Fruit fly (Drosophila melanogaster) whole organism, embryonic: Measurements from ENCODE around the gene CG7806.

ENCODE experiments used
- B-H2 ChIP-seq: fragments of 200-800 bp; sonication (Bioruptor generic); optimal IDR thresholded peaks from 2 replicates; lab custom pipeline; 2018; ENCODE audit warnings: missing biosample characterization, mild to moderate bottlenecking, missing genetic modification characterization
- Bgb ChIP-seq: fragments of 200-800 bp; sonication (Bioruptor generic); IDR thresholded peaks from 2 replicates; pipeline ENCODE4 v1.3.6; 2022; ENCODE audit warnings: missing biosample characterization, missing genetic modification characterization; ENCODE audit not compliant: partially characterized antibody
- Blimp-1 ChIP-seq: fragments of 200-800 bp; sonication (Bioruptor generic); optimal IDR thresholded peaks from 3 replicates; lab custom pipeline; 2018; ENCODE audit warnings: missing biosample characterization, missing genetic modification characterization, mild to moderate bottlenecking, moderate library complexity, missing genetic modification reagents
- CG10209 ChIP-seq: fragments of 200-800 bp; sonication (Bioruptor generic); optimal IDR thresholded peaks from 3 replicates; lab custom pipeline; 2017; ENCODE audit warnings: missing biosample characterization, mild to moderate bottlenecking, missing genetic modification characterization, missing genetic modification reagents
- CG10267 ChIP-seq: fragments of 200-800 bp; sonication (Bioruptor generic); optimal IDR thresholded peaks from 2 replicates; lab custom pipeline; 2018; ENCODE audit warnings: missing biosample characterization, mild to moderate bottlenecking, missing genetic modification characterization, moderate library complexity
- CG10565 ChIP-seq: fragments of 200-800 bp; sonication (Bioruptor generic); optimal IDR thresholded peaks from 3 replicates; lab custom pipeline; 2016; ENCODE audit warnings: missing biosample characterization, mild to moderate bottlenecking, missing genetic modification characterization
- CG11247 ChIP-seq: fragments of 200-800 bp; sonication (Bioruptor generic); IDR thresholded peaks from 2 replicates; pipeline ENCODE4 v1.3.6; 2022; ENCODE audit warnings: missing biosample characterization, missing genetic modification characterization
- CG13287 ChIP-seq: fragments of 200-800 bp; sonication (Bioruptor generic); IDR thresholded peaks from 2 replicates; pipeline ENCODE4 v1.3.6; 2022; ENCODE audit warnings: missing biosample characterization, missing genetic modification characterization; ENCODE audit not compliant: partially characterized antibody
- CG14667 ChIP-seq: fragments of 200-800 bp; sonication (Bioruptor generic); IDR thresholded peaks from 2 replicates; pipeline ENCODE4 v1.3.6; 2022; ENCODE audit warnings: missing biosample characterization, missing genetic modification characterization
- CG18599 ChIP-seq: fragments of 200-800 bp; sonication (Bioruptor generic); optimal IDR thresholded peaks from 3 replicates; lab custom pipeline; 2017; ENCODE audit warnings: missing biosample characterization, missing genetic modification characterization, mild to moderate bottlenecking, moderate library complexity, missing genetic modification reagents
- CG18764 ChIP-seq: fragments of 200-800 bp; sonication (Bioruptor generic); optimal IDR thresholded peaks from 3 replicates; lab custom pipeline; 2016; ENCODE audit warnings: missing biosample characterization, missing genetic modification characterization
- CG2678 ChIP-seq: fragments of 200-800 bp; sonication (Bioruptor generic); optimal IDR thresholded peaks from 3 replicates; lab custom pipeline; 2019; ENCODE audit warnings: missing biosample characterization, mild to moderate bottlenecking, missing genetic modification characterization, moderate library complexity
- CG31441 ChIP-seq: fragments of 200-800 bp; sonication (Bioruptor generic); IDR thresholded peaks from 2 replicates; pipeline ENCODE4 v1.3.6; 2022; ENCODE audit warnings: missing biosample characterization, missing genetic modification characterization
- CG32532 ChIP-seq: fragments of 200-800 bp; sonication (Bioruptor generic); IDR thresholded peaks from 2 replicates; pipeline ENCODE4 v1.3.6; 2022; ENCODE audit warnings: missing biosample characterization, missing genetic modification characterization
- CG32767 ChIP-seq: fragments of 200-800 bp; sonication (Bioruptor generic); IDR thresholded peaks from 2 replicates; pipeline ENCODE4 v1.3.6; 2022; ENCODE audit warnings: missing biosample characterization, missing genetic modification characterization
- CG4617 ChIP-seq: fragments of 200-800 bp; sonication (Bioruptor generic); optimal IDR thresholded peaks from 3 replicates; lab custom pipeline; 2016; ENCODE audit warnings: missing biosample characterization, missing genetic modification characterization, borderline replicate concordance
- CG6813 ChIP-seq: fragments of 200-800 bp; sonication (Bioruptor generic); optimal IDR thresholded peaks from 2 replicates; lab custom pipeline; 2017; ENCODE audit warnings: missing biosample characterization, missing genetic modification characterization, mild to moderate bottlenecking, moderate library complexity, missing genetic modification reagents
- CG7357 ChIP-seq: fragments of 200-800 bp; sonication (Bioruptor generic); IDR thresholded peaks from 3 replicates; pipeline ENCODE4 v1.3.6; 2022; ENCODE audit warnings: missing biosample characterization, missing genetic modification characterization
- CG8478 ChIP-seq: fragments of >200 bp; optimal IDR thresholded peaks from 2 replicates; lab custom pipeline; 2018
- Camta ChIP-seq: fragments of 200-800 bp; sonication (Bioruptor generic); optimal IDR thresholded peaks from 2 replicates; lab custom pipeline; 2016; ENCODE audit warnings: missing biosample characterization, missing genetic modification characterization
- Deaf1 ChIP-seq: fragments of 200-800 bp; optimal IDR thresholded peaks from 3 replicates; lab custom pipeline; 2019; ENCODE audit warnings: missing biosample characterization, mild to moderate bottlenecking, missing genetic modification characterization, moderate library complexity
- Dfd ChIP-seq, 2 experiments: fragments of >200 bp; optimal IDR thresholded peaks; 2 replicates each; lab custom pipeline; 2017; ENCODE audit warnings: missing biosample characterization in 2 of 2, missing genetic modification characterization in 2 of 2
- Elba2 ChIP-seq: fragments of 200-800 bp; sonication (Bioruptor generic); optimal IDR thresholded peaks from 3 replicates; lab custom pipeline; 2016; ENCODE audit warnings: missing biosample characterization, missing genetic modification characterization
- Ets65A ChIP-seq: fragments of 200-800 bp; sonication (Bioruptor generic); peaks from one replicate; lab custom pipeline; 2016; ENCODE audit warnings: missing biosample characterization, missing genetic modification characterization
- Fer1 ChIP-seq: fragments of 200-800 bp; sonication (Bioruptor generic); optimal IDR thresholded peaks from 2 replicates; lab custom pipeline; 2017; ENCODE audit warnings: missing biosample characterization, mild to moderate bottlenecking, missing genetic modification characterization
- HLH4C ChIP-seq: fragments of 200-800 bp; sonication (Bioruptor generic); IDR thresholded peaks from 3 replicates; pipeline ENCODE4 v1.3.6; 2022; ENCODE audit warnings: missing biosample characterization, missing genetic modification characterization; ENCODE audit not compliant: partially characterized antibody
- HLHmδ ChIP-seq: fragments of 200-800 bp; sonication (Bioruptor generic); optimal IDR thresholded peaks from 2 replicates; lab custom pipeline; 2018; ENCODE audit warnings: missing biosample characterization, mild to moderate bottlenecking, missing genetic modification characterization, moderate library complexity
- Hr39 ChIP-seq: fragments of >200 bp; optimal IDR thresholded peaks from 2 replicates; lab custom pipeline; 2017
- Side ChIP-seq: fragments of 200-800 bp; sonication (Bioruptor generic); optimal IDR thresholded peaks from 2 replicates; lab custom pipeline; 2016; ENCODE audit warnings: missing biosample characterization, missing genetic modification characterization
- Sox102F ChIP-seq: fragments of 200-800 bp; sonication (Bioruptor generic); optimal IDR thresholded peaks from 2 replicates; lab custom pipeline; 2018; ENCODE audit warnings: missing biosample characterization, mild to moderate bottlenecking, missing genetic modification characterization, moderate library complexity
- Tbp ChIP-seq: fragments of >200 bp; optimal IDR thresholded peaks from 2 replicates; lab custom pipeline; 2018; ENCODE audit warnings: missing biosample characterization, missing genetic modification characterization
- amos ChIP-seq: fragments of 200-800 bp; sonication (Bioruptor generic); IDR thresholded peaks from 2 replicates; pipeline ENCODE4 v1.3.6; 2022; ENCODE audit warnings: missing biosample characterization, missing genetic modification characterization; ENCODE audit not compliant: partially characterized antibody
- cato ChIP-seq: fragments of 200-800 bp; sonication (Bioruptor generic); optimal IDR thresholded peaks from 2 replicates; lab custom pipeline; 2016; ENCODE audit warnings: missing biosample characterization, missing genetic modification characterization, borderline replicate concordance
- chn ChIP-seq: fragments of 200-800 bp; sonication (Bioruptor generic); optimal IDR thresholded peaks from 2 replicates; lab custom pipeline; 2016; ENCODE audit warnings: missing biosample characterization, missing genetic modification characterization
- dimm ChIP-seq: fragments of 200-800 bp; sonication (Bioruptor generic); IDR thresholded peaks from 2 replicates; pipeline ENCODE4 v1.3.6; 2022; ENCODE audit warnings: missing biosample characterization, missing genetic modification characterization
- emc ChIP-seq: fragments of 200-800 bp; sonication (Bioruptor generic); optimal IDR thresholded peaks from 2 replicates; lab custom pipeline; 2016; ENCODE audit warnings: missing biosample characterization, missing genetic modification characterization
- exex ChIP-seq: fragments of 200-800 bp; sonication (Bioruptor generic); optimal IDR thresholded peaks from 4 replicates; lab custom pipeline; 2018; ENCODE audit warnings: missing biosample characterization, mild to moderate bottlenecking, missing genetic modification characterization, moderate library complexity
- eyg ChIP-seq: fragments of 200-800 bp; sonication (Bioruptor generic); optimal IDR thresholded peaks from 3 replicates; lab custom pipeline; 2016; ENCODE audit warnings: missing biosample characterization, missing genetic modification characterization
- gt ChIP-seq: fragments of 200-800 bp; sonication (Bioruptor generic); IDR thresholded peaks from 2 replicates; pipeline ENCODE4 v1.3.6; 2022; ENCODE audit warnings: missing biosample characterization, missing genetic modification characterization
- hkb ChIP-seq, 2 experiments: fragments of 200-800 bp in 1 of 2; fragments of >200 bp in 1 of 2; sonication (Bioruptor generic) in 1 of 2; IDR thresholded peaks in 1 of 2; optimal IDR thresholded peaks in 1 of 2; 2 replicates each; pipeline versions ENCODE4 v1.3.6 to Lab custom; 2017 to 2022; ENCODE audit warnings: missing biosample characterization in 1 of 2, missing genetic modification characterization in 1 of 2
- inv ChIP-seq: fragments of 200-800 bp; sonication (Bioruptor generic); IDR thresholded peaks from 2 replicates; pipeline ENCODE4 v1.3.6; 2022; ENCODE audit warnings: missing biosample characterization, missing genetic modification characterization; ENCODE audit not compliant: partially characterized antibody
- lbe ChIP-seq: fragments of 200-800 bp; sonication (Bioruptor generic); optimal IDR thresholded peaks from 2 replicates; lab custom pipeline; 2016; ENCODE audit warnings: missing biosample characterization, mild to moderate bottlenecking, missing genetic modification characterization
- lola ChIP-seq, 3 experiments: fragments of >200 bp in 2 of 3; fragments of 200-800 bp in 1 of 3; sonication (Bioruptor generic) in 1 of 3; optimal IDR thresholded peaks; 2 replicates each; lab custom pipeline; 2017 to 2019; ENCODE audit warnings: missing biosample characterization in 3 of 3, missing genetic modification characterization in 3 of 3, mild to moderate bottlenecking in 1 of 3, moderate library complexity in 1 of 3
- otp ChIP-seq: fragments of 200-800 bp; sonication (Bioruptor generic); IDR thresholded peaks from 3 replicates; pipeline ENCODE4, ENCODE4 v1.3.6; 2022; ENCODE audit warnings: missing biosample characterization, missing genetic modification characterization
- phol ChIP-seq: fragments of 200-800 bp; sonication (Bioruptor generic); optimal IDR thresholded peaks from 3 replicates; lab custom pipeline; 2018; ENCODE audit warnings: missing biosample characterization, mild to moderate bottlenecking, missing genetic modification characterization, moderate library complexity
- pnt ChIP-seq: fragments of 200-800 bp; sonication (Bioruptor generic); optimal IDR thresholded peaks from 3 replicates; lab custom pipeline; 2016; ENCODE audit warnings: missing biosample characterization, missing genetic modification characterization
- schlank ChIP-seq: fragments of 200-800 bp; sonication (Bioruptor generic); optimal IDR thresholded peaks from 2 replicates; lab custom pipeline; 2018; ENCODE audit warnings: missing biosample characterization, mild to moderate bottlenecking, missing genetic modification characterization
- tin ChIP-seq: fragments of 200-800 bp; sonication (Bioruptor generic); optimal IDR thresholded peaks from 3 replicates; lab custom pipeline; 2016; ENCODE audit warnings: missing biosample characterization, missing genetic modification characterization
- wor ChIP-seq: fragments of 200-800 bp; sonication (Bioruptor generic); IDR thresholded peaks from 2 replicates; pipeline ENCODE4 v1.3.6; 2022; ENCODE audit warnings: missing biosample characterization, missing genetic modification characterization
- zen2 ChIP-seq: fragments of 200-800 bp; sonication (Bioruptor generic); IDR thresholded peaks from 3 replicates; pipeline ENCODE4 v1.3.6; 2022; ENCODE audit warnings: missing biosample characterization, missing genetic modification characterization; ENCODE audit not compliant: partially characterized antibody

The CG7806 gene

DNA sequence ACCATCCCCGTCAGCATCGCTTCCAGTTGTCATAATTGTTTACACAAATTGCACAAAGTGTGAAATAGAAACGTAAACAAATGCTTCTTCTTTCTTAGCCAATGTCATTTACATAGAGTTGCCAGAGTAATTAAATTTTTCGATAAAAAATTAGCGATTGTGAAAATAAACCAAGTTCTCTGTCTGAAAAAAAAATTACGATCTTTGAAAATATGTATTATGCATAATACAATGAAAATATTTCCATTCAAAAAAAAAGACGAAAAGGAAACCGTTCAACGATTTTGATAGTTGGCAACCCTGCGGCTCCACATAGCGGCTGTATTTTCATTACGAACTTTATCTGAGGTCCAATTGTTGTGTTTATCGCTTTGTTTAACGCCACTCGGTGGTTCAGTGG, at the start of gene CG7806, which contains the start of gene CG7810 (continued):
- TF ChIP-seq CG11247 (GFP tag; lab: Robert Waterston, UW) (peak; percentile 88), CG14667 (GFP tag; lab: Robert Waterston, UW) (peak; percentile 73), Side (GFP tag; lab: Kevin White, UChicago) (peak; percentile 87), hkb (optimal IDR thresholded peaks at IDR 0.05; lab: Kevin White, UChicago) (no peak), hkb (GFP tag; IDR thresholded peaks at IDR 0.05; lab: Robert Waterston, UW) (peak; percentile 95), chn (GFP tag; lab: Kevin White, UChicago) (peak; percentile 85), CG13287 (peak; percentile 75), Hr39 (no peak), CG6813 (GFP tag; lab: Kevin White, UChicago) (peak; percentile 84), eyg (peak; percentile 63), CG8478 (no peak), pnt (GFP tag; lab: Kevin White, UChicago) (peak; percentile 79), CG10209 (GFP tag; lab: Kevin White, UChicago) (peak; percentile 85), HLHmδ (no peak), amos (GFP tag; lab: Robert Waterston, UW) (no peak), Fer1 (GFP tag; lab: Kevin White, UChicago) (peak; percentile 90), emc (GFP tag; lab: Kevin White, UChicago) (peak; percentile 73), dimm (GFP tag; lab: Robert Waterston, UW) (peak; percentile 76), lola (GFP tag; optimal IDR thresholded peaks at IDR 0.05; lab: Kevin White, UChicago) (peak in 1 of 3 experiments; percentile 85), zen2 (GFP tag; lab: Robert Waterston, UW) (no peak), CG10565 (peak; percentile 10), CG2678 (peak; percentile 91), Sox102F (GFP tag; lab: Kevin White, UChicago) (peak; percentile 95), CG18764 (GFP tag; lab: Kevin White, UChicago) (peak; percentile 88), exex (tag; lab: Kevin White, UChicago) (peak; percentile 75), cato (peak; percentile 75), tin (GFP tag; lab: Kevin White, UChicago) (peak; percentile 88), phol (tag; lab: Kevin White, UChicago) (peak; percentile 89), Tbp (GFP tag; lab: Kevin White, UChicago) (no peak), B-H2 (GFP tag; lab: Kevin White, UChicago) (peak; percentile 90), Deaf1 (tag; lab: Kevin White, UChicago) (no peak), CG32532 (GFP tag; lab: Robert Waterston, UW) (peak; percentile 90), CG32767 (GFP tag; lab: Robert Waterston, UW) (peak; percentile 89), gt (GFP tag; lab: Robert Waterston, UW) (peak; percentile 10; the same call in 1 of the 2 replicates), Blimp-1 (GFP tag; lab: Kevin White, UChicago) (peak; percentile 89), schlank (peak; percentile 63), CG10267 (tag; lab: Kevin White, UChicago) (peak; percentile 87), Camta (GFP tag; lab: Kevin White, UChicago) (peak; percentile 91), Ets65A (GFP tag; lab: Kevin White, UChicago) (peak; percentile 97), Elba2 (GFP tag; lab: Kevin White, UChicago) (peak; percentile 56), CG4617 (GFP tag; lab: Kevin White, UChicago) (peak; percentile 84), otp (GFP tag; lab: Robert Waterston, UW) (peak; percentile 88), CG7357 (GFP tag; lab: Robert Waterston, UW) (peak; percentile 69; the same call in 2 of the 3 replicates), Bgb (GFP tag; lab: Robert Waterston, UW) (no peak), CG18599 (no peak), inv (GFP tag; lab: Robert Waterston, UW) (0 out of 2 replicates have a peak, but pooled peaks have one; percentile 27), lbe (GFP tag; lab: Kevin White, UChicago) (peak; percentile 84), wor (GFP tag; lab: Robert Waterston, UW) (peak; percentile 75), Dfd (GFP tag; optimal IDR thresholded peaks at IDR 0.05; lab: Kevin White, UChicago) (no peak), CG31441 (GFP tag; lab: Robert Waterston, UW) (no peak; the same call in 1 of the 2 replicates), HLH4C (GFP tag; lab: Robert Waterston, UW) (peak; percentile 52)
